Fruit fly (Drosophila melanogaster): Measurements from ENCODE around the gene Ace.

The Ace gene

dm6 chr3R:13264061-13264661 is 4.8 kb upstream of the Ace start, which contains the start of gene Ravus (continued):
- TF ChIP-seq pzg (GFP tag; optimal IDR thresholded peaks at IDR 0.05) (peak; percentile 78), CG10654 (GFP tag; optimal IDR thresholded peaks at IDR 0.05) (peak; percentile 23), CG10321 (GFP tag; IDR thresholded peaks at IDR 0.05) (no peak), CG3995 (GFP tag; optimal IDR thresholded peaks at IDR 0.05) (peak; percentile 61), CG14441 (GFP tag; IDR thresholded peaks at IDR 0.05) (no peak), CG11093 (GFP tag; IDR thresholded peaks at IDR 0.05) (no peak), lilli (GFP tag; optimal IDR thresholded peaks at IDR 0.05) (peak; percentile 70), Ets97D (GFP tag; optimal IDR thresholded peaks at IDR 0.05) (peak; percentile 62), ewg (GFP tag; optimal IDR thresholded peaks at IDR 0.05) (peak; percentile 31), CG2678 (tag; optimal IDR thresholded peaks at IDR 0.05) (no peak), onecut (GFP tag; IDR thresholded peaks at IDR 0.05) (no peak), phol (tag; optimal IDR thresholded peaks at IDR 0.05) (peak; percentile 90), CG4820 (GFP tag; optimal IDR thresholded peaks at IDR 0.05) (peak; percentile 33), wor (GFP tag; IDR thresholded peaks at IDR 0.05) (no peak), Dfd (GFP tag; optimal IDR thresholded peaks at IDR 0.05) (no peak), gcm (GFP tag; optimal IDR thresholded peaks at IDR 0.05) (no peak), Hr78 (GFP tag; optimal IDR thresholded peaks at IDR 0.05) (no peak), CG15269 (tag; optimal IDR thresholded peaks at IDR 0.05) (no peak), CHES-1-like (GFP tag; optimal IDR thresholded peaks at IDR 0.05) (peak; percentile 52), CG4424 (GFP tag; optimal IDR thresholded peaks at IDR 0.05) (peak; percentile 34), Ravus (GFP tag; IDR thresholded peaks at IDR 0.05) (peak; percentile 22; the same call in 1 of the 2 replicates), TFAM (GFP tag; optimal IDR thresholded peaks at IDR 0.05) (no peak), CG8281 (tag; optimal IDR thresholded peaks at IDR 0.05) (no peak), ranshi (GFP tag; IDR thresholded peaks at IDR 0.05) (peak; percentile 26; the same call in 1 of the 2 replicates), dan (GFP tag; IDR thresholded peaks at IDR 0.05) (no peak), pita (GFP tag; optimal IDR thresholded peaks at IDR 0.05) (no peak), Hr51 (GFP tag; optimal IDR thresholded peaks at IDR 0.05) (peak in 1 of 2 experiments; percentile 19), CG2199 (GFP tag; IDR thresholded peaks at IDR 0.05) (no peak), CG13296 (GFP tag; optimal IDR thresholded peaks at IDR 0.05) (no peak), luna (GFP tag; optimal IDR thresholded peaks at IDR 0.05) (no peak), B-H2 (GFP tag; optimal IDR thresholded peaks at IDR 0.05) (no peak), repo (GFP tag; optimal IDR thresholded peaks at IDR 0.05) (no peak), fd3F (GFP tag; optimal IDR thresholded peaks at IDR 0.05) (no peak), Fer2 (tag; optimal IDR thresholded peaks at IDR 0.05) (peak; percentile 26), salm (tag; optimal IDR thresholded peaks at IDR 0.05) (no peak), CG6254 (GFP tag; optimal IDR thresholded peaks at IDR 0.05) (no peak), CG30403 (GFP tag; optimal IDR thresholded peaks at IDR 0.05) (peak; percentile 64), sqz (GFP tag; optimal IDR thresholded peaks at IDR 0.05) (no peak), wdn (GFP tag; IDR thresholded peaks at IDR 0.05) (no peak), HLH54F (GFP tag; optimal IDR thresholded peaks at IDR 0.05) (peak; percentile 50), caup (GFP tag; optimal IDR thresholded peaks at IDR 0.05; ENCODE audit: severe bottlenecking) (no peak), sc (optimal IDR thresholded peaks at IDR 0.05) (no peak), sc (GFP tag; optimal IDR thresholded peaks at IDR 0.05) (peak; percentile 18), MBD-R2 (GFP tag; IDR thresholded peaks at IDR 0.05) (peak; percentile 60; the same call in 1 of the 2 replicates), zfh1 (GFP tag; IDR thresholded peaks at IDR 0.05) (no peak), Sox100B (GFP tag; optimal IDR thresholded peaks at IDR 0.05) (no peak), dimm (GFP tag; IDR thresholded peaks at IDR 0.05) (no peak), Poxn (GFP tag; IDR thresholded peaks at IDR 0.05) (no peak), CG4282 (GFP tag; optimal IDR thresholded peaks at IDR 0.05) (no peak), sna (GFP tag; IDR thresholded peaks at IDR 0.05; ENCODE audit: partially characterized antibody) (no peak), CG10462 (GFP tag; optimal IDR thresholded peaks at IDR 0.05) (no peak)
